Fruit fly (Drosophila melanogaster) whole organism, embryonic: ENCODE results near the gene Xe7.

Source experiments
- Abd-B ChIP-seq: fragments of 200-800 bp; sonication (Bioruptor generic); optimal IDR thresholded peaks from 2 replicates; lab custom pipeline; 2018; ENCODE audit warnings: missing biosample characterization, mild to moderate bottlenecking, missing genetic modification characterization, moderate library complexity
- Bdp1 ChIP-seq: fragments of 200-800 bp; sonication (Bioruptor generic); optimal IDR thresholded peaks from 3 replicates; lab custom pipeline; 2016; ENCODE audit warnings: missing biosample characterization, missing genetic modification characterization
- CG10209 ChIP-seq: fragments of 200-800 bp; sonication (Bioruptor generic); optimal IDR thresholded peaks from 3 replicates; lab custom pipeline; 2017; ENCODE audit warnings: missing biosample characterization, mild to moderate bottlenecking, missing genetic modification characterization, missing genetic modification reagents
- CG1024 ChIP-seq: fragments of 200-800 bp; sonication (Bioruptor generic); IDR thresholded peaks from 2 replicates; pipeline ENCODE4 v1.3.6; 2022; ENCODE audit warnings: missing biosample characterization, missing genetic modification characterization
- CG10654 ChIP-seq: fragments of 200-800 bp; sonication (Bioruptor generic); optimal IDR thresholded peaks from 2 replicates; lab custom pipeline; 2016; ENCODE audit warnings: missing biosample characterization, missing genetic modification characterization
- CG11456 ChIP-seq: fragments of 200-800 bp; sonication (Bioruptor generic); IDR thresholded peaks from 3 replicates; pipeline ENCODE4 v1.3.6; 2022; ENCODE audit warnings: missing biosample characterization, missing genetic modification characterization
- CG14710 ChIP-seq: fragments of 200-800 bp; sonication (Bioruptor generic); optimal IDR thresholded peaks from 3 replicates; lab custom pipeline; 2019; ENCODE audit warnings: missing biosample characterization, mild to moderate bottlenecking, missing genetic modification characterization, moderate library complexity
- CG14860 ChIP-seq: fragments of 200-800 bp; sonication (Bioruptor generic); IDR thresholded peaks from 3 replicates; pipeline ENCODE4 v1.3.6; 2022; ENCODE audit warnings: missing biosample characterization, missing genetic modification characterization; ENCODE audit not compliant: partially characterized antibody
- CG15601 ChIP-seq: fragments of 200-800 bp; sonication (Bioruptor generic); optimal IDR thresholded peaks from 3 replicates; lab custom pipeline; 2019; ENCODE audit warnings: missing biosample characterization, mild to moderate bottlenecking, missing genetic modification characterization, moderate library complexity
- CG16815 ChIP-seq: fragments of 200-800 bp; sonication (Bioruptor generic); optimal IDR thresholded peaks from 3 replicates; lab custom pipeline; 2017; ENCODE audit warnings: missing biosample characterization, mild to moderate bottlenecking, missing genetic modification characterization
- CG17359 ChIP-seq: fragments of 200-800 bp; sonication (Bioruptor generic); optimal IDR thresholded peaks from 3 replicates; lab custom pipeline; 2018; ENCODE audit warnings: missing biosample characterization, mild to moderate bottlenecking, missing genetic modification characterization, moderate library complexity
- CG17802 ChIP-seq: fragments of 200-800 bp; sonication (Bioruptor generic); optimal IDR thresholded peaks from 2 replicates; lab custom pipeline; 2018; ENCODE audit warnings: missing biosample characterization, mild to moderate bottlenecking, missing genetic modification characterization, moderate library complexity
- CG17912 ChIP-seq: fragments of 200-800 bp; sonication (Bioruptor generic); optimal IDR thresholded peaks from 2 replicates; lab custom pipeline; 2018; ENCODE audit warnings: missing biosample characterization, mild to moderate bottlenecking, missing genetic modification characterization
- CG18011 ChIP-seq: fragments of 200-800 bp; sonication (Bioruptor generic); optimal IDR thresholded peaks from 2 replicates; lab custom pipeline; 2017; ENCODE audit warnings: missing biosample characterization, missing genetic modification characterization, mild to moderate bottlenecking, moderate library complexity, missing genotype
- CG18599 ChIP-seq: fragments of 200-800 bp; sonication (Bioruptor generic); optimal IDR thresholded peaks from 3 replicates; lab custom pipeline; 2017; ENCODE audit warnings: missing biosample characterization, missing genetic modification characterization, mild to moderate bottlenecking, moderate library complexity, missing genetic modification reagents
- CG2202 ChIP-seq: fragments of 200-800 bp; sonication (Bioruptor generic); optimal IDR thresholded peaks from 2 replicates; lab custom pipeline; 2018; ENCODE audit warnings: missing biosample characterization, mild to moderate bottlenecking, missing genetic modification characterization
- CG2889 ChIP-seq: fragments of 200-800 bp; sonication (Bioruptor generic); IDR thresholded peaks from 3 replicates; pipeline ENCODE4 v1.3.6; 2022; ENCODE audit warnings: missing biosample characterization, missing genetic modification characterization
- CG32767 ChIP-seq: fragments of 200-800 bp; sonication (Bioruptor generic); IDR thresholded peaks from 2 replicates; pipeline ENCODE4 v1.3.6; 2022; ENCODE audit warnings: missing biosample characterization, missing genetic modification characterization
- CG4424 ChIP-seq: fragments of 200-800 bp; sonication (Bioruptor generic); optimal IDR thresholded peaks from 3 replicates; lab custom pipeline; 2016; ENCODE audit warnings: missing biosample characterization, missing genetic modification characterization
- CG4730 ChIP-seq: fragments of 200-800 bp; sonication (Bioruptor generic); IDR thresholded peaks from 2 replicates; pipeline ENCODE4 v1.3.6; 2022; ENCODE audit warnings: missing biosample characterization, missing genetic modification characterization
- CG6254 ChIP-seq: fragments of 200-800 bp; sonication (Bioruptor generic); optimal IDR thresholded peaks from 3 replicates; lab custom pipeline; 2017; ENCODE audit warnings: mild to moderate bottlenecking, missing biosample characterization, missing genetic modification reagents, missing genetic modification characterization
- CG9215 ChIP-seq: fragments of 200-800 bp; sonication (Bioruptor generic); IDR thresholded peaks from 2 replicates; pipeline ENCODE4 v1.3.6; 2022; ENCODE audit warnings: missing biosample characterization, missing genetic modification characterization
- Chrac-16 ChIP-seq: fragments of 200-800 bp; sonication (Bioruptor generic); optimal IDR thresholded peaks from 3 replicates; lab custom pipeline; 2016; ENCODE audit warnings: missing biosample characterization, missing genetic modification characterization
- D ChIP-seq, 2 experiments: fragments of 200-800 bp in 1 of 2; fragments of >200 bp in 1 of 2; sonication (Bioruptor generic) in 1 of 2; optimal IDR thresholded peaks; 2 replicates in 1 of 2; 3 replicates in 1 of 2; lab custom pipeline; 2017; ENCODE audit warnings: mild to moderate bottlenecking in 1 of 2, missing biosample characterization in 1 of 2, missing genetic modification characterization in 1 of 2, missing genetic modification reagents in 1 of 2
- D19B ChIP-seq: fragments of 200-800 bp; sonication (Bioruptor generic); optimal IDR thresholded peaks from 2 replicates; lab custom pipeline; 2017; ENCODE audit warnings: missing biosample characterization, mild to moderate bottlenecking, missing genetic modification characterization
- Doc3 ChIP-seq: fragments of 200-800 bp; sonication (Bioruptor generic); IDR thresholded peaks from 3 replicates; pipeline ENCODE4 v1.3.6; 2022; ENCODE audit warnings: missing biosample characterization, missing genetic modification characterization; ENCODE audit not compliant: partially characterized antibody
- H2.0 ChIP-seq: fragments of 200-800 bp; sonication (Bioruptor generic); IDR thresholded peaks from 2 replicates; pipeline ENCODE4 v1.3.6; 2022; ENCODE audit warnings: missing biosample characterization, missing genetic modification characterization
- Hmr ChIP-seq: fragments of 200-800 bp; sonication (Bioruptor generic); optimal IDR thresholded peaks from 3 replicates; lab custom pipeline; 2017; ENCODE audit warnings: mild to moderate bottlenecking, missing biosample characterization, missing genetic modification reagents, missing genetic modification characterization
- Hr78 ChIP-seq, 2 experiments: fragments of 200-800 bp in 1 of 2; fragments of >200 bp in 1 of 2; sonication (Bioruptor generic) in 1 of 2; optimal IDR thresholded peaks; 2 replicates each; lab custom pipeline; 2017 to 2019; ENCODE audit warnings: missing biosample characterization in 2 of 2, missing genetic modification characterization in 2 of 2, mild to moderate bottlenecking in 1 of 2, moderate library complexity in 1 of 2
- Kr ChIP-seq: fragments of 200-800 bp; sonication (Bioruptor generic); optimal IDR thresholded peaks from 2 replicates; lab custom pipeline; 2017; ENCODE audit warnings: missing biosample characterization, mild to moderate bottlenecking, missing genetic modification characterization
- Lim3 ChIP-seq: fragments of 200-800 bp; sonication (Bioruptor generic); IDR thresholded peaks from 2 replicates; pipeline ENCODE4 v1.3.6; 2022; ENCODE audit warnings: missing biosample characterization, missing genetic modification characterization
- Opbp ChIP-seq: fragments of 200-800 bp; sonication (Bioruptor generic); IDR thresholded peaks from 3 replicates; pipeline ENCODE4 v1.3.6; 2022; ENCODE audit warnings: missing biosample characterization, missing genetic modification characterization; ENCODE audit not compliant: partially characterized antibody
- Trl ChIP-seq, 3 experiments: fragments of >200 bp in 2 of 3; fragments of 200-800 bp in 1 of 3; sonication (Bioruptor generic) in 1 of 3; optimal IDR thresholded peaks; 2 replicates in 1 of 3; 3 replicates in 2 of 3; lab custom pipeline; 2016 to 2017; ENCODE audit warnings: missing biosample characterization in 1 of 3, missing genetic modification characterization in 1 of 3
- caup ChIP-seq: fragments of 200-800 bp; sonication (Bioruptor generic); optimal IDR thresholded peaks from 3 replicates; lab custom pipeline; 2017; ENCODE audit warnings: missing biosample characterization, mild to moderate bottlenecking, missing genetic modification characterization, moderate library complexity; ENCODE audit not compliant: severe bottlenecking
- chif ChIP-seq, 2 experiments: fragments of 200-800 bp; sonication (Bioruptor generic); optimal IDR thresholded peaks; 3 replicates each; lab custom pipeline; 2016; ENCODE audit warnings: missing biosample characterization in 2 of 2, missing genetic modification characterization in 2 of 2
- fu2 ChIP-seq: fragments of 200-800 bp; sonication (Bioruptor generic); optimal IDR thresholded peaks from 2 replicates; lab custom pipeline; 2016; ENCODE audit warnings: missing biosample characterization, missing genetic modification characterization
- gcm2 ChIP-seq: fragments of 200-800 bp; sonication (Bioruptor generic); optimal IDR thresholded peaks from 2 replicates; lab custom pipeline; 2016; ENCODE audit warnings: missing biosample characterization, missing genetic modification characterization
- hb ChIP-seq: fragments of 200-800 bp; sonication (Bioruptor generic); IDR thresholded peaks from 3 replicates; pipeline ENCODE4 v1.3.6; 2022; ENCODE audit warnings: missing biosample characterization, missing genetic modification characterization; ENCODE audit not compliant: partially characterized antibody
- hbn ChIP-seq: fragments of 200-800 bp; sonication (Bioruptor generic); IDR thresholded peaks from 2 replicates; pipeline ENCODE4 v1.3.6; 2022; ENCODE audit warnings: missing biosample characterization, missing genetic modification characterization; ENCODE audit not compliant: partially characterized antibody
- kay ChIP-seq: fragments of 200-800 bp; sonication (Bioruptor generic); optimal IDR thresholded peaks from 2 replicates; lab custom pipeline; 2016; ENCODE audit warnings: missing biosample characterization, missing genetic modification characterization
- psq ChIP-seq: fragments of 200-800 bp; sonication (Bioruptor generic); optimal IDR thresholded peaks from 2 replicates; lab custom pipeline; 2017; ENCODE audit warnings: missing biosample characterization, missing genetic modification characterization
- sens-2 ChIP-seq: fragments of 200-800 bp; sonication (Bioruptor generic); IDR thresholded peaks from 2 replicates; pipeline ENCODE4 v1.3.6; 2022; ENCODE audit warnings: missing biosample characterization, missing genetic modification characterization
- seq ChIP-seq: fragments of 200-800 bp; sonication (Bioruptor generic); IDR thresholded peaks from 2 replicates; pipeline ENCODE4 v1.3.6; 2022; ENCODE audit warnings: missing biosample characterization, missing genetic modification characterization
- shn ChIP-seq: fragments of 200-800 bp; sonication (Bioruptor generic); optimal IDR thresholded peaks from 3 replicates; lab custom pipeline; 2016; ENCODE audit warnings: missing biosample characterization, missing genetic modification characterization
- sob ChIP-seq: fragments of 200-800 bp; sonication (Bioruptor generic); IDR thresholded peaks from 2 replicates; pipeline ENCODE4 v1.3.6; 2022; ENCODE audit warnings: missing biosample characterization, missing genetic modification characterization
- unpg ChIP-seq: fragments of 200-800 bp; sonication (Bioruptor generic); optimal IDR thresholded peaks from 3 replicates; lab custom pipeline; 2018; ENCODE audit warnings: missing biosample characterization, mild to moderate bottlenecking, missing genetic modification characterization, moderate library complexity
- z ChIP-seq: fragments of 200-800 bp; sonication (Bioruptor generic); IDR thresholded peaks from 3 replicates; pipeline ENCODE4 v1.3.6; 2022; ENCODE audit warnings: missing biosample characterization, missing genetic modification characterization

Xe7 gene

dm6 chr3R:5636519-5637430, 32.4 kb downstream of the Xe7 start, which contains the start of the genes CG31548 and CG12170 (continued):
- TF ChIP-seq Chrac-16 (GFP tag; lab: Kevin White, UChicago): peak; percentile 39
- peak; percentile 36 for TF ChIP-seq CG18011 (GFP tag; lab: Kevin White, UChicago)
- peak; percentile 30 for TF ChIP-seq CG10654
- TF ChIP-seq fu2 (GFP tag; lab: Kevin White, UChicago): no peak
- no peak for TF ChIP-seq Hmr (GFP tag; lab: Kevin White, UChicago)
- no peak for TF ChIP-seq Opbp
- TF ChIP-seq CG4424 (GFP tag; lab: Kevin White, UChicago): peak; percentile 49
- no peak for TF ChIP-seq D19B (GFP tag; lab: Kevin White, UChicago)
- peak; percentile 32 for TF ChIP-seq CG15601 (tag; lab: Kevin White, UChicago)
- TF ChIP-seq CG10209 (GFP tag; lab: Kevin White, UChicago): no peak
- 0 out of 2 replicates have a peak, but pooled peaks have one; percentile 12 for TF ChIP-seq sens-2 (GFP tag; lab: Robert Waterston, UW)
- no peak for TF ChIP-seq CG9215
- no peak for TF ChIP-seq CG1024 (GFP tag; lab: Robert Waterston, UW)
- TF ChIP-seq caup: no peak
- no peak for TF ChIP-seq Kr (GFP tag; lab: Kevin White, UChicago)
- peak; percentile 70 for TF ChIP-seq CG14710
- TF ChIP-seq CG11456: no peak
- no peak for TF ChIP-seq CG32767 (GFP tag; lab: Robert Waterston, UW)
- TF ChIP-seq CG17359 (tag; lab: Kevin White, UChicago): peak; percentile 48
- TF ChIP-seq chif (GFP tag; optimal IDR thresholded peaks at IDR 0.05; lab: Kevin White, UChicago): peak in 1 of 2 experiments; percentile 41
- TF ChIP-seq CG18599 (GFP tag; lab: Kevin White, UChicago): no peak
- TF ChIP-seq CG6254 (GFP tag; lab: Kevin White, UChicago): no peak
- TF ChIP-seq sob (GFP tag; lab: Robert Waterston, UW): 0 out of 2 replicates have a peak, but pooled peaks have one; percentile 15
- TF ChIP-seq Lim3 (GFP tag; lab: Robert Waterston, UW): no peak
- TF ChIP-seq z (GFP tag; lab: Robert Waterston, UW): no peak
- no peak for TF ChIP-seq CG4730 (GFP tag; lab: Robert Waterston, UW)
- no peak for TF ChIP-seq hbn
- no peak for TF ChIP-seq psq (GFP tag; lab: Kevin White, UChicago)
- TF ChIP-seq gcm2: no peak
- no peak for TF ChIP-seq Hr78 (GFP tag; optimal IDR thresholded peaks at IDR 0.05; lab: Kevin White, UChicago)
- no peak for TF ChIP-seq CG17802 (tag; lab: Kevin White, UChicago)
- TF ChIP-seq hb (GFP tag; lab: Robert Waterston, UW): no peak
- no peak for TF ChIP-seq D (optimal IDR thresholded peaks at IDR 0.05; lab: Kevin White, UChicago)
- no peak for TF ChIP-seq D (GFP tag; optimal IDR thresholded peaks at IDR 0.05; lab: Kevin White, UChicago)
- TF ChIP-seq CG2889 (GFP tag; lab: Robert Waterston, UW): no peak
- no peak for TF ChIP-seq Bdp1 (GFP tag; lab: Kevin White, UChicago)
- peak; percentile 60 for TF ChIP-seq unpg
- no peak for TF ChIP-seq shn (GFP tag; lab: Kevin White, UChicago)
- TF ChIP-seq Abd-B (GFP tag; lab: Kevin White, UChicago): no peak
- no peak for TF ChIP-seq seq (GFP tag; lab: Robert Waterston, UW)
- no peak for TF ChIP-seq CG2202
- no peak for TF ChIP-seq Trl (optimal IDR thresholded peaks at IDR 0.05; lab: Kevin White, UChicago)
- no peak for TF ChIP-seq Trl (GFP tag; optimal IDR thresholded peaks at IDR 0.05; lab: Kevin White, UChicago)
- TF ChIP-seq CG17912 (GFP tag; lab: Kevin White, UChicago): no peak
- no peak for TF ChIP-seq Doc3 (GFP tag; lab: Robert Waterston, UW)
- no peak for TF ChIP-seq CG14860 (GFP tag; lab: Robert Waterston, UW)
- TF ChIP-seq CG16815: no peak
- TF ChIP-seq H2.0: 0 out of 2 replicates have a peak, but pooled peaks have one; percentile 14
- TF ChIP-seq kay (GFP tag; lab: Kevin White, UChicago): no peak
